Fruit fly (Drosophila melanogaster) whole organism, embryonic: ENCODE data around the gene CG43131.

Experiments used
- ATbp ChIP-seq: fragments of 200-800 bp; sonication (Bioruptor generic); optimal IDR thresholded peaks from 2 replicates; lab custom pipeline; 2017; ENCODE audit warnings: missing biosample characterization, mild to moderate bottlenecking, missing genetic modification characterization, missing genetic modification reagents
- CG10565 ChIP-seq: fragments of 200-800 bp; sonication (Bioruptor generic); optimal IDR thresholded peaks from 3 replicates; lab custom pipeline; 2016; ENCODE audit warnings: missing biosample characterization, mild to moderate bottlenecking, missing genetic modification characterization
- CG12104 ChIP-seq: fragments of 200-800 bp; sonication (Bioruptor generic); optimal IDR thresholded peaks from 3 replicates; lab custom pipeline; 2016; ENCODE audit warnings: missing biosample characterization, missing genetic modification characterization
- CG12155 ChIP-seq: fragments of 200-800 bp; sonication (Bioruptor generic); optimal IDR thresholded peaks from 3 replicates; lab custom pipeline; 2016; ENCODE audit warnings: missing biosample characterization, missing genetic modification characterization
- CG13287 ChIP-seq: fragments of 200-800 bp; sonication (Bioruptor generic); IDR thresholded peaks from 2 replicates; pipeline ENCODE4 v1.3.6; 2022; ENCODE audit warnings: missing biosample characterization, missing genetic modification characterization; ENCODE audit not compliant: partially characterized antibody
- CG14014 ChIP-seq: fragments of 200-800 bp; sonication (Bioruptor generic); IDR thresholded peaks from 2 replicates; pipeline ENCODE4 v1.3.6; 2022; ENCODE audit warnings: missing biosample characterization, missing genetic modification characterization
- CG14860 ChIP-seq: fragments of 200-800 bp; sonication (Bioruptor generic); IDR thresholded peaks from 3 replicates; pipeline ENCODE4 v1.3.6; 2022; ENCODE audit warnings: missing biosample characterization, missing genetic modification characterization; ENCODE audit not compliant: partially characterized antibody
- CG1602 ChIP-seq: fragments of 200-800 bp; sonication (Bioruptor generic); optimal IDR thresholded peaks from 3 replicates; lab custom pipeline; 2016; ENCODE audit warnings: missing biosample characterization, missing genetic modification characterization
- CG16815 ChIP-seq: fragments of 200-800 bp; sonication (Bioruptor generic); optimal IDR thresholded peaks from 3 replicates; lab custom pipeline; 2017; ENCODE audit warnings: missing biosample characterization, mild to moderate bottlenecking, missing genetic modification characterization
- CG18476 ChIP-seq: fragments of 200-800 bp; sonication (Bioruptor generic); optimal IDR thresholded peaks from 2 replicates; lab custom pipeline; 2016; ENCODE audit warnings: missing biosample characterization, mild to moderate bottlenecking, missing genetic modification characterization
- CG2120 ChIP-seq: fragments of 200-800 bp; sonication (Bioruptor generic); optimal IDR thresholded peaks from 3 replicates; lab custom pipeline; 2016; ENCODE audit warnings: missing biosample characterization, missing genetic modification characterization
- CG2202 ChIP-seq: fragments of 200-800 bp; sonication (Bioruptor generic); optimal IDR thresholded peaks from 2 replicates; lab custom pipeline; 2018; ENCODE audit warnings: missing biosample characterization, mild to moderate bottlenecking, missing genetic modification characterization
- CG2889 ChIP-seq: fragments of 200-800 bp; sonication (Bioruptor generic); IDR thresholded peaks from 3 replicates; pipeline ENCODE4 v1.3.6; 2022; ENCODE audit warnings: missing biosample characterization, missing genetic modification characterization
- CG32532 ChIP-seq: fragments of 200-800 bp; sonication (Bioruptor generic); IDR thresholded peaks from 2 replicates; pipeline ENCODE4 v1.3.6; 2022; ENCODE audit warnings: missing biosample characterization, missing genetic modification characterization
- CG4404 ChIP-seq: fragments of 200-800 bp; sonication (Bioruptor generic); IDR thresholded peaks from 2 replicates; pipeline ENCODE4 v1.3.6; 2022; ENCODE audit warnings: missing biosample characterization, missing genetic modification characterization
- CG4854 ChIP-seq: fragments of 200-800 bp; sonication (Bioruptor generic); optimal IDR thresholded peaks from 2 replicates; lab custom pipeline; 2016; ENCODE audit warnings: missing biosample characterization, missing genetic modification characterization, inconsistent platforms
- CG6683 ChIP-seq: fragments of 200-800 bp; sonication (Bioruptor generic); optimal IDR thresholded peaks from 2 replicates; lab custom pipeline; 2017; ENCODE audit warnings: missing biosample characterization, mild to moderate bottlenecking, missing genetic modification characterization, missing genetic modification reagents
- CG8281 ChIP-seq: fragments of 200-800 bp; sonication (Bioruptor generic); optimal IDR thresholded peaks from 2 replicates; lab custom pipeline; 2018; ENCODE audit warnings: missing biosample characterization, mild to moderate bottlenecking, missing genetic modification characterization, moderate library complexity
- CG9609 ChIP-seq: fragments of 200-800 bp; sonication (Bioruptor generic); optimal IDR thresholded peaks from 3 replicates; lab custom pipeline; 2016; ENCODE audit warnings: missing biosample characterization, missing genetic modification characterization
- CkIIα-i1 ChIP-seq: fragments of 200-800 bp; sonication (Bioruptor generic); IDR thresholded peaks from 2 replicates; pipeline ENCODE4 v1.3.6; 2022; ENCODE audit warnings: missing biosample characterization, missing genetic modification characterization
- Dll ChIP-seq: fragments of 200-800 bp; sonication (Bioruptor generic); IDR thresholded peaks from 4 replicates; pipeline ENCODE4 v1.3.6; 2022; ENCODE audit warnings: missing biosample characterization, missing genetic modification characterization; ENCODE audit not compliant: partially characterized antibody
- Fer3 ChIP-seq: fragments of 200-800 bp; sonication (Bioruptor generic); optimal IDR thresholded peaks from 2 replicates; lab custom pipeline; 2018; ENCODE audit warnings: missing biosample characterization, mild to moderate bottlenecking, missing genetic modification characterization, moderate library complexity
- HmgD ChIP-seq: fragments of 200-800 bp; sonication (Bioruptor generic); optimal IDR thresholded peaks from 3 replicates; lab custom pipeline; 2016; ENCODE audit warnings: missing biosample characterization, missing genetic modification characterization
- Hsf ChIP-seq: fragments of 200-800 bp; sonication (Bioruptor generic); optimal IDR thresholded peaks from 3 replicates; lab custom pipeline; 2016; ENCODE audit warnings: missing biosample characterization, missing genetic modification characterization
- Kr ChIP-seq: fragments of 200-800 bp; sonication (Bioruptor generic); optimal IDR thresholded peaks from 2 replicates; lab custom pipeline; 2017; ENCODE audit warnings: missing biosample characterization, mild to moderate bottlenecking, missing genetic modification characterization
- NK7.1 ChIP-seq: fragments of 200-800 bp; sonication (Bioruptor generic); optimal IDR thresholded peaks from 3 replicates; lab custom pipeline; 2016; ENCODE audit warnings: missing biosample characterization, missing genetic modification characterization
- TFAM ChIP-seq: fragments of 200-800 bp; sonication (Bioruptor generic); optimal IDR thresholded peaks from 2 replicates; lab custom pipeline; 2017; ENCODE audit warnings: missing biosample characterization, missing genetic modification characterization, inconsistent platforms
- bcd ChIP-seq: fragments of 200-800 bp; sonication (Bioruptor generic); optimal IDR thresholded peaks from 2 replicates; lab custom pipeline; 2017; ENCODE audit warnings: missing biosample characterization, mild to moderate bottlenecking, missing genetic modification characterization
- chif ChIP-seq, 2 experiments: fragments of 200-800 bp; sonication (Bioruptor generic); optimal IDR thresholded peaks; 3 replicates each; lab custom pipeline; 2016; ENCODE audit warnings: missing biosample characterization in 2 of 2, missing genetic modification characterization in 2 of 2
- chinmo ChIP-seq: fragments of 200-800 bp; sonication (Bioruptor generic); IDR thresholded peaks from 4 replicates; pipeline ENCODE4 v1.3.6; 2022; ENCODE audit warnings: missing biosample characterization, missing genetic modification characterization; ENCODE audit not compliant: partially characterized antibody
- chn ChIP-seq: fragments of 200-800 bp; sonication (Bioruptor generic); optimal IDR thresholded peaks from 2 replicates; lab custom pipeline; 2016; ENCODE audit warnings: missing biosample characterization, missing genetic modification characterization
- danr ChIP-seq: fragments of 200-800 bp; sonication (Bioruptor generic); IDR thresholded peaks from 2 replicates; pipeline ENCODE4 v1.3.6; 2022; ENCODE audit warnings: missing biosample characterization, missing genetic modification characterization
- dimm ChIP-seq: fragments of 200-800 bp; sonication (Bioruptor generic); IDR thresholded peaks from 2 replicates; pipeline ENCODE4 v1.3.6; 2022; ENCODE audit warnings: missing biosample characterization, missing genetic modification characterization
- dpn ChIP-seq, 2 experiments: fragments of 200-800 bp; sonication (Bioruptor generic); optimal IDR thresholded peaks; 3 replicates each; lab custom pipeline; 2016; ENCODE audit warnings: missing biosample characterization in 2 of 2, missing genetic modification characterization in 2 of 2
- exex ChIP-seq: fragments of 200-800 bp; sonication (Bioruptor generic); optimal IDR thresholded peaks from 4 replicates; lab custom pipeline; 2018; ENCODE audit warnings: missing biosample characterization, mild to moderate bottlenecking, missing genetic modification characterization, moderate library complexity
- eyg ChIP-seq: fragments of 200-800 bp; sonication (Bioruptor generic); optimal IDR thresholded peaks from 3 replicates; lab custom pipeline; 2016; ENCODE audit warnings: missing biosample characterization, missing genetic modification characterization
- grn ChIP-seq: fragments of 200-800 bp; sonication (Bioruptor generic); optimal IDR thresholded peaks from 3 replicates; lab custom pipeline; 2017; ENCODE audit warnings: missing biosample characterization, missing genetic modification characterization
- gro ChIP-seq: fragments of 200-800 bp; sonication (Bioruptor generic); optimal IDR thresholded peaks from 2 replicates; lab custom pipeline; 2016; ENCODE audit warnings: missing biosample characterization, missing genetic modification characterization
- insv ChIP-seq, 2 experiments: fragments of 200-800 bp; sonication (Bioruptor generic); optimal IDR thresholded peaks; 3 replicates each; lab custom pipeline; 2016 to 2018; ENCODE audit warnings: missing biosample characterization in 2 of 2, missing genetic modification characterization in 2 of 2
- kah ChIP-seq: fragments of 200-800 bp; sonication (Bioruptor generic); optimal IDR thresholded peaks from 2 replicates; lab custom pipeline; 2018; ENCODE audit warnings: missing biosample characterization, mild to moderate bottlenecking, missing genetic modification characterization
- luna ChIP-seq: fragments of 200-800 bp; sonication (Bioruptor generic); optimal IDR thresholded peaks from 2 replicates; lab custom pipeline; 2016; ENCODE audit warnings: missing biosample characterization, missing genetic modification characterization
- run ChIP-seq: fragments of 200-800 bp; sonication (Bioruptor generic); optimal IDR thresholded peaks from 3 replicates; lab custom pipeline; 2018; ENCODE audit warnings: missing biosample characterization, mild to moderate bottlenecking, missing genetic modification characterization
- sens ChIP-seq: fragments of 200-800 bp; sonication (Bioruptor generic); peaks from one replicate; lab custom pipeline; 2016; ENCODE audit warnings: missing biosample characterization, missing genetic modification characterization
- sqz ChIP-seq: fragments of 200-800 bp; sonication (Bioruptor generic); optimal IDR thresholded peaks from 3 replicates; lab custom pipeline; 2018; ENCODE audit warnings: missing biosample characterization, mild to moderate bottlenecking, missing genetic modification characterization
- trh ChIP-seq: fragments of 200-800 bp; sonication (Bioruptor generic); optimal IDR thresholded peaks from 2 replicates; lab custom pipeline; 2016; ENCODE audit warnings: missing biosample characterization, missing genetic modification characterization
- vfl ChIP-seq: fragments of 200-800 bp; sonication (Bioruptor generic); optimal IDR thresholded peaks from 2 replicates; lab custom pipeline; 2016; ENCODE audit warnings: missing biosample characterization, missing genetic modification characterization
- zf30C ChIP-seq: fragments of 200-800 bp; sonication (Bioruptor generic); optimal IDR thresholded peaks from 3 replicates; lab custom pipeline; 2018; ENCODE audit warnings: missing biosample characterization, mild to moderate bottlenecking, missing genetic modification characterization
- zfh1 ChIP-seq: fragments of 200-800 bp; sonication (Bioruptor generic); IDR thresholded peaks from 3 replicates; pipeline ENCODE4 v1.3.6; 2022; ENCODE audit warnings: missing biosample characterization, missing genetic modification characterization
- zfh2 ChIP-seq: fragments of 200-800 bp; sonication (Bioruptor generic); optimal IDR thresholded peaks from 2 replicates; lab custom pipeline; 2016; ENCODE audit warnings: missing biosample characterization, missing genetic modification characterization

The CG43131 gene

DNA sequence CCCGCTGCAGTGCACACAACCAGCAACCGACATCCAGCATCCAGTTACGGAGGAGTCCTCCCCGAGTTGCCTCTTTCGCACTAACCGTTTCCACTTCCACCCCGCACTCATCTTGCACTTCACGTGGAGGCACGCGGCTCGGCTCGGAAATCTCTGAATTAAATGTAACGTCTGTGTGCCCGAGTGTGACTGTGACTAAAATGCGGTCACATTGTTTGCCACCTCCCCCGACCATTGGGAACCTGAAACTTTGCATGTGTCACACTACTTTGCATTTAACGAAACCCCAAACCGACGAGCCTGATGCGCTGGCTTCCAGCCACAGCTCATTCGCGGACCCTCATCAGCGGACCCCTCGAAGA is 47.7 kb downstream of the CG43131 start (continued):
- TF ChIP-seq TFAM (GFP tag; lab: Kevin White, UChicago) = no peak
- no peak for TF ChIP-seq zf30C (GFP tag; lab: Kevin White, UChicago)

DNA sequence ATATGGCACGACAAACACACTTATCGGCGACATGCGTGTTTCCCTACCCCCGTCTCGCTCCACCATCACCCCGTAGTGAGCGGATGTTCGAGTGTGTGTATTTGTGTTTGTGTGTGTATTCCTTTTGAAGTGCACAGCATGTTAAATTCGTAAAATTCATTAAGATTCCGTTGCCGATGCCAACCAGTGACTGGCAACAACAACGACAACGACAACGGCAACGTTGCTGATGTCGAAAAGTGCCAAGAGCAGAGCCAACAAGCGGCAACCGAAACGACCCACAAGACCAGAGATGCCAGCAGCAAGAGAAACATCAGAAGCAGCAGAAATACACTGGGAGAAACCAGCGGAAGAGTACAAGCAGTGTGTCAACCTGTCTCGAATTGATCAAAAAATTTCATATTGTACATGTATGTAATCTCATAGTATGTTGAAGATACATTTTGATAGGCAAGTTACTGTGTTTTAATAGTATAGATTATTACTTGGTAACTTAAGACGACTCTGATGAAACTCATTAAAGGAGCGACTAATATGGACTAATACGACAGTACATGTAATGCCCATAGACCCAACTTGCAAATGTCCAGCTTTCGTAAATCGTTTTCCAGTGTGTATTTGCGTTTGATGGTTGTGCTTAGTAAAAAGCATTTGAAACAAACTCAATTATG is 48.2 kb downstream of the CG43131 start:
- no peak for TF ChIP-seq danr (GFP tag; lab: Robert Waterston, UW)
- no peak for TF ChIP-seq run (tag; lab: Kevin White, UChicago)
- TF ChIP-seq exex (tag; lab: Kevin White, UChicago) = no peak
- no peak for TF ChIP-seq HmgD (GFP tag; lab: Kevin White, UChicago)
- TF ChIP-seq Dll (GFP tag; lab: Robert Waterston, UW) = no peak
- TF ChIP-seq CG6683 (GFP tag; lab: Kevin White, UChicago) = no peak
- TF ChIP-seq NK7.1 = no peak
- TF ChIP-seq zfh2 (GFP tag; lab: Kevin White, UChicago) = no peak
- peak; percentile 31 for TF ChIP-seq ATbp (GFP tag; lab: Kevin White, UChicago)
- no peak for TF ChIP-seq CG12155 (GFP tag; lab: Kevin White, UChicago)
- no peak for TF ChIP-seq CkIIα-i1 (GFP tag; lab: Robert Waterston, UW)
- peak; percentile 45 for TF ChIP-seq CG1602 (GFP tag; lab: Kevin White, UChicago)
- TF ChIP-seq chinmo = 0 out of 4 replicates have a peak, but pooled peaks have one; percentile 50
- TF ChIP-seq CG14860 (GFP tag; lab: Robert Waterston, UW) = 0 out of 3 replicates have a peak, but pooled peaks have one; percentile 29
- TF ChIP-seq CG2202 = no peak
- no peak for TF ChIP-seq dimm (GFP tag; lab: Robert Waterston, UW)
- no peak for TF ChIP-seq CG4854 (GFP tag; lab: Kevin White, UChicago)
- peak; percentile 80 for TF ChIP-seq sens (GFP tag; lab: Kevin White, UChicago)
- peak; percentile 38 to 42 for TF ChIP-seq dpn (GFP tag; optimal IDR thresholded peaks at IDR 0.05; lab: Kevin White, UChicago)
- peak; percentile 21 for TF ChIP-seq CG12104 (GFP tag; lab: Kevin White, UChicago)
- TF ChIP-seq sqz (GFP tag; lab: Kevin White, UChicago) = no peak
- no peak for TF ChIP-seq CG13287
- TF ChIP-seq CG18476 (GFP tag; lab: Kevin White, UChicago) = no peak
- peak; percentile 28 for TF ChIP-seq CG16815 (GFP tag; lab: Kevin White, UChicago)
- TF ChIP-seq CG9609 (GFP tag; lab: Kevin White, UChicago) = no peak
- TF ChIP-seq CG2889 (GFP tag; lab: Robert Waterston, UW) = no peak
- TF ChIP-seq vfl (GFP tag; lab: Kevin White, UChicago) = no peak
- TF ChIP-seq eyg = no peak
- no peak for TF ChIP-seq luna (GFP tag; lab: Kevin White, UChicago)
- peak; percentile 37 for TF ChIP-seq bcd (GFP tag; lab: Kevin White, UChicago)
- no peak for TF ChIP-seq kah
- no peak for TF ChIP-seq CG2120 (GFP tag; lab: Kevin White, UChicago)
- TF ChIP-seq chif (GFP tag; optimal IDR thresholded peaks at IDR 0.05; lab: Kevin White, UChicago) = peak; percentile 26 to 52
- no peak for TF ChIP-seq grn (GFP tag; lab: Kevin White, UChicago)
- no peak for TF ChIP-seq Fer3 (tag; lab: Kevin White, UChicago)
- TF ChIP-seq trh (GFP tag; lab: Kevin White, UChicago) = no peak
- peak; percentile 37; the same call in 1 of the 2 replicates for TF ChIP-seq CG4404 (GFP tag; lab: Robert Waterston, UW)
- no peak for TF ChIP-seq gro (GFP tag; lab: Kevin White, UChicago)
- TF ChIP-seq chn (GFP tag; lab: Kevin White, UChicago) = peak; percentile 2
- TF ChIP-seq CG14014 = no peak
- TF ChIP-seq Hsf = peak; percentile 39
- no peak for TF ChIP-seq insv (GFP tag; optimal IDR thresholded peaks at IDR 0.05; lab: Kevin White, UChicago)
- TF ChIP-seq Kr (GFP tag; lab: Kevin White, UChicago) = no peak
- TF ChIP-seq zfh1 = peak; percentile 26; the same call in 1 of the 3 replicates
- no peak for TF ChIP-seq CG10565 (GFP tag; lab: Kevin White, UChicago)
- no peak for TF ChIP-seq CG32532
- no peak for TF ChIP-seq CG8281 (tag; lab: Kevin White, UChicago)
